Fruit fly (Drosophila melanogaster) whole organism, embryonic: ENCODE measurements around the gene Sytbeta.

Experiments used
- BEAF-32 ChIP-seq: fragments of 200-800 bp; sonication (Bioruptor generic); optimal IDR thresholded peaks from 3 replicates; lab custom pipeline; 2017; ENCODE audit warnings: missing biosample characterization, missing genetic modification characterization, mild to moderate bottlenecking, moderate library complexity, missing genetic modification reagents
- CG10431 ChIP-seq: fragments of 200-800 bp; sonication (Bioruptor generic); optimal IDR thresholded peaks from 3 replicates; lab custom pipeline; 2018; ENCODE audit warnings: missing biosample characterization, mild to moderate bottlenecking, missing genetic modification characterization
- CG10959 ChIP-seq: fragments of 200-800 bp; sonication (Bioruptor generic); IDR thresholded peaks from 2 replicates; pipeline ENCODE4 v1.3.6; 2022; ENCODE audit warnings: missing biosample characterization, missing genetic modification characterization
- CG11504 ChIP-seq: fragments of 200-800 bp; sonication (Bioruptor generic); optimal IDR thresholded peaks from 3 replicates; lab custom pipeline; 2019; ENCODE audit warnings: missing biosample characterization, mild to moderate bottlenecking, missing genetic modification characterization, moderate library complexity
- CG14710 ChIP-seq: fragments of 200-800 bp; sonication (Bioruptor generic); optimal IDR thresholded peaks from 3 replicates; lab custom pipeline; 2019; ENCODE audit warnings: missing biosample characterization, mild to moderate bottlenecking, missing genetic modification characterization, moderate library complexity
- CG16779 ChIP-seq: fragments of 200-800 bp; sonication (Bioruptor generic); IDR thresholded peaks from 2 replicates; pipeline ENCODE4 v1.3.6; 2022; ENCODE audit warnings: missing biosample characterization, missing genetic modification characterization
- CG16813 ChIP-seq: fragments of 200-800 bp; sonication (Bioruptor generic); IDR thresholded peaks from 3 replicates; pipeline ENCODE4 v1.3.6; 2022; ENCODE audit warnings: missing biosample characterization, missing genetic modification characterization; ENCODE audit not compliant: partially characterized antibody
- CG17361 ChIP-seq: fragments of 200-800 bp; sonication (Bioruptor generic); IDR thresholded peaks from 3 replicates; pipeline ENCODE4 v1.3.6; 2022; ENCODE audit warnings: missing biosample characterization, missing genetic modification characterization
- CG2712 ChIP-seq: fragments of 200-800 bp; optimal IDR thresholded peaks from 3 replicates; lab custom pipeline; 2019; ENCODE audit warnings: missing biosample characterization, mild to moderate bottlenecking, missing genetic modification characterization, moderate library complexity
- CG34224 ChIP-seq: fragments of 200-800 bp; sonication (Bioruptor generic); IDR thresholded peaks from 3 replicates; pipeline ENCODE4 v1.3.6; 2022; ENCODE audit warnings: missing biosample characterization, missing genetic modification characterization; ENCODE audit not compliant: partially characterized antibody
- CG4282 ChIP-seq: fragments of 200-800 bp; sonication (Bioruptor generic); optimal IDR thresholded peaks from 2 replicates; lab custom pipeline; 2016; ENCODE audit warnings: missing biosample characterization, missing genetic modification characterization
- CG4404 ChIP-seq: fragments of 200-800 bp; sonication (Bioruptor generic); IDR thresholded peaks from 2 replicates; pipeline ENCODE4 v1.3.6; 2022; ENCODE audit warnings: missing biosample characterization, missing genetic modification characterization
- CG6791 ChIP-seq: fragments of 200-800 bp; sonication (Bioruptor generic); IDR thresholded peaks from 3 replicates; pipeline ENCODE4 v1.3.6; 2022; ENCODE audit warnings: missing biosample characterization, missing genetic modification characterization; ENCODE audit not compliant: partially characterized antibody
- CG8359 ChIP-seq: fragments of 200-800 bp; sonication (Bioruptor generic); optimal IDR thresholded peaks from 2 replicates; lab custom pipeline; 2017; ENCODE audit warnings: missing biosample characterization, mild to moderate bottlenecking, missing genetic modification characterization, borderline replicate concordance
- CG8765 ChIP-seq: fragments of 200-800 bp; sonication (Bioruptor generic); IDR thresholded peaks from 2 replicates; pipeline ENCODE4 v1.3.6; 2022; ENCODE audit warnings: missing biosample characterization, missing genetic modification characterization
- CG8924 ChIP-seq: fragments of 200-800 bp; optimal IDR thresholded peaks from 3 replicates; lab custom pipeline; 2019; ENCODE audit warnings: missing biosample characterization, mild to moderate bottlenecking, missing genetic modification characterization, moderate library complexity
- CG9876 ChIP-seq: fragments of 200-800 bp; sonication (Bioruptor generic); optimal IDR thresholded peaks from 2 replicates; lab custom pipeline; 2016; ENCODE audit warnings: missing biosample characterization, missing genetic modification characterization
- Doc3 ChIP-seq: fragments of 200-800 bp; sonication (Bioruptor generic); IDR thresholded peaks from 3 replicates; pipeline ENCODE4 v1.3.6; 2022; ENCODE audit warnings: missing biosample characterization, missing genetic modification characterization; ENCODE audit not compliant: partially characterized antibody
- Mes4 ChIP-seq: fragments of 200-800 bp; sonication (Bioruptor generic); optimal IDR thresholded peaks from 2 replicates; lab custom pipeline; 2016; ENCODE audit warnings: missing biosample characterization, missing genetic modification characterization
- PHDP ChIP-seq: fragments of 200-800 bp; sonication (Bioruptor generic); optimal IDR thresholded peaks from 3 replicates; lab custom pipeline; 2018; ENCODE audit warnings: missing biosample characterization, mild to moderate bottlenecking, missing genetic modification characterization, moderate library complexity
- Pdp1 ChIP-seq, 2 experiments: fragments of 200-800 bp; sonication (Bioruptor generic); optimal IDR thresholded peaks; 3 replicates each; lab custom pipeline; 2016; ENCODE audit warnings: missing biosample characterization in 2 of 2, missing genetic modification characterization in 2 of 2, mild to moderate bottlenecking in 1 of 2, moderate library complexity in 1 of 2
- Scr ChIP-seq: fragments of 200-800 bp; sonication (Bioruptor generic); IDR thresholded peaks from 2 replicates; pipeline ENCODE4 v1.3.6; 2022; ENCODE audit warnings: missing biosample characterization, missing genetic modification characterization; ENCODE audit not compliant: partially characterized antibody
- Side ChIP-seq: fragments of 200-800 bp; sonication (Bioruptor generic); optimal IDR thresholded peaks from 2 replicates; lab custom pipeline; 2016; ENCODE audit warnings: missing biosample characterization, missing genetic modification characterization
- Spps ChIP-seq: fragments of 200-800 bp; sonication (Bioruptor generic); optimal IDR thresholded peaks from 2 replicates; lab custom pipeline; 2018; ENCODE audit warnings: missing biosample characterization, mild to moderate bottlenecking, missing genetic modification characterization
- Sry-δ ChIP-seq: fragments of 200-800 bp; sonication (Bioruptor generic); optimal IDR thresholded peaks from 2 replicates; lab custom pipeline; 2016; ENCODE audit warnings: missing biosample characterization, missing genetic modification characterization
- Ssrp ChIP-seq: fragments of 200-800 bp; sonication (Bioruptor generic); optimal IDR thresholded peaks from 2 replicates; lab custom pipeline; 2018; ENCODE audit warnings: missing biosample characterization, mild to moderate bottlenecking, missing genetic modification characterization, moderate library complexity
- Xbp1 ChIP-seq: fragments of 200-800 bp; sonication (Bioruptor generic); optimal IDR thresholded peaks from 3 replicates; lab custom pipeline; 2016; ENCODE audit warnings: missing biosample characterization, mild to moderate bottlenecking, missing genetic modification characterization
- Xrp1 ChIP-seq: fragments of 200-800 bp; sonication (Bioruptor generic); IDR thresholded peaks from 2 replicates; pipeline ENCODE4 v1.3.6; 2022; ENCODE audit warnings: missing biosample characterization, missing genetic modification characterization
- abd-A ChIP-seq: fragments of 200-800 bp; sonication (Bioruptor generic); optimal IDR thresholded peaks from 3 replicates; lab custom pipeline; 2019; ENCODE audit warnings: missing biosample characterization, mild to moderate bottlenecking, missing genetic modification characterization, moderate library complexity
- ac ChIP-seq: fragments of 200-800 bp; sonication (Bioruptor generic); optimal IDR thresholded peaks from 3 replicates; lab custom pipeline; 2017; ENCODE audit warnings: missing biosample characterization, mild to moderate bottlenecking, missing genetic modification characterization
- amos ChIP-seq: fragments of 200-800 bp; sonication (Bioruptor generic); IDR thresholded peaks from 2 replicates; pipeline ENCODE4 v1.3.6; 2022; ENCODE audit warnings: missing biosample characterization, missing genetic modification characterization; ENCODE audit not compliant: partially characterized antibody
- bbx ChIP-seq: fragments of 200-800 bp; sonication (Bioruptor generic); IDR thresholded peaks from 2 replicates; pipeline ENCODE4 v1.3.6; 2022; ENCODE audit warnings: missing biosample characterization, missing genetic modification characterization; ENCODE audit not compliant: partially characterized antibody
- chm ChIP-seq: fragments of 200-800 bp; sonication (Bioruptor generic); IDR thresholded peaks from 2 replicates; pipeline ENCODE4 v1.3.6; 2022; ENCODE audit warnings: missing biosample characterization, missing genetic modification characterization
- dmrt11E ChIP-seq: fragments of 200-800 bp; sonication (Bioruptor generic); optimal IDR thresholded peaks from 3 replicates; lab custom pipeline; 2018; ENCODE audit warnings: missing biosample characterization, mild to moderate bottlenecking, missing genetic modification characterization, moderate library complexity
- eve ChIP-seq, 2 experiments: fragments of >200 bp; optimal IDR thresholded peaks; 2 replicates each; lab custom pipeline; 2017; ENCODE audit warnings: missing biosample characterization in 2 of 2, missing genetic modification characterization in 2 of 2
- gcm ChIP-seq: fragments of 200-800 bp; sonication (Bioruptor generic); optimal IDR thresholded peaks from 2 replicates; lab custom pipeline; 2019; ENCODE audit warnings: missing biosample characterization, mild to moderate bottlenecking, missing genetic modification characterization, moderate library complexity
- grn ChIP-seq: fragments of 200-800 bp; sonication (Bioruptor generic); optimal IDR thresholded peaks from 3 replicates; lab custom pipeline; 2017; ENCODE audit warnings: missing biosample characterization, missing genetic modification characterization
- gsb-n ChIP-seq: fragments of 200-800 bp; sonication (Bioruptor generic); optimal IDR thresholded peaks from 3 replicates; lab custom pipeline; 2018; ENCODE audit warnings: missing biosample characterization, mild to moderate bottlenecking, missing genetic modification characterization
- ham ChIP-seq: fragments of 200-800 bp; sonication (Bioruptor generic); IDR thresholded peaks from 2 replicates; pipeline ENCODE4 v1.3.6; 2022; ENCODE audit warnings: missing biosample characterization, missing genetic modification characterization
- hbn ChIP-seq: fragments of 200-800 bp; sonication (Bioruptor generic); IDR thresholded peaks from 2 replicates; pipeline ENCODE4 v1.3.6; 2022; ENCODE audit warnings: missing biosample characterization, missing genetic modification characterization; ENCODE audit not compliant: partially characterized antibody
- kni ChIP-seq: fragments of 200-800 bp; sonication (Bioruptor generic); optimal IDR thresholded peaks from 3 replicates; lab custom pipeline; 2017; ENCODE audit warnings: mild to moderate bottlenecking, missing biosample characterization, missing genetic modification reagents, missing genetic modification characterization
- prd ChIP-seq, 3 experiments: fragments of >200 bp in 2 of 3; fragments of 200-800 bp in 1 of 3; sonication (Bioruptor generic) in 1 of 3; optimal IDR thresholded peaks in 2 of 3; IDR thresholded peaks in 1 of 3; 2 replicates in 2 of 3; 3 replicates in 1 of 3; pipeline versions ENCODE4 v1.3.6 to Lab custom; 2017 to 2022; ENCODE audit warnings: missing biosample characterization in 1 of 3, missing genetic modification characterization in 1 of 3
- psq ChIP-seq: fragments of 200-800 bp; sonication (Bioruptor generic); optimal IDR thresholded peaks from 2 replicates; lab custom pipeline; 2017; ENCODE audit warnings: missing biosample characterization, missing genetic modification characterization
- row ChIP-seq: fragments of 200-800 bp; sonication (Bioruptor generic); IDR thresholded peaks from 3 replicates; pipeline ENCODE4 v1.3.6; 2022; ENCODE audit warnings: missing biosample characterization, missing genetic modification characterization
- sens ChIP-seq: fragments of 200-800 bp; sonication (Bioruptor generic); peaks from one replicate; lab custom pipeline; 2016; ENCODE audit warnings: missing biosample characterization, missing genetic modification characterization
- sqz ChIP-seq: fragments of 200-800 bp; sonication (Bioruptor generic); optimal IDR thresholded peaks from 3 replicates; lab custom pipeline; 2018; ENCODE audit warnings: missing biosample characterization, mild to moderate bottlenecking, missing genetic modification characterization
- stwl ChIP-seq: fragments of 200-800 bp; sonication (Bioruptor generic); optimal IDR thresholded peaks from 3 replicates; lab custom pipeline; 2018; ENCODE audit warnings: missing biosample characterization, mild to moderate bottlenecking, missing genetic modification characterization, moderate library complexity
- zfh1 ChIP-seq: fragments of 200-800 bp; sonication (Bioruptor generic); IDR thresholded peaks from 3 replicates; pipeline ENCODE4 v1.3.6; 2022; ENCODE audit warnings: missing biosample characterization, missing genetic modification characterization

Gene Sytbeta

dm6 chr3L:14974513-14974912 is 90.3 kb downstream of the Sytbeta start, which contains the start of gene Ocho:
Gene Ocho (plus strand): TSS chr3L:14974848.
- TF ChIP-seq CG10431 (GFP tag; lab: Kevin White, UChicago) (no peak), psq (no peak), amos (GFP tag; lab: Robert Waterston, UW) (peak; percentile 40; the same call in 1 of the 2 replicates), CG4282 (GFP tag; lab: Kevin White, UChicago) (no peak), CG34224 (no peak), eve (GFP tag; optimal IDR thresholded peaks at IDR 0.05; lab: Kevin White, UChicago) (peak in 1 of 2 experiments; percentile 13), abd-A (tag; lab: Kevin White, UChicago) (no peak), PHDP (no peak), kni (GFP tag; lab: Kevin White, UChicago) (peak; percentile 17), CG16813 (GFP tag; lab: Robert Waterston, UW) (peak; percentile 76; the same call in 2 of the 3 replicates), dmrt11E (tag; lab: Kevin White, UChicago) (peak; percentile 59), CG17361 (no peak), Xrp1 (GFP tag; lab: Robert Waterston, UW) (peak; percentile 40; the same call in 1 of the 2 replicates), CG8924 (tag; lab: Kevin White, UChicago) (no peak), row (GFP tag; lab: Robert Waterston, UW) (peak; percentile 57), ac (GFP tag; lab: Kevin White, UChicago) (no peak), Sry-δ (peak; percentile 38), CG8359 (GFP tag; lab: Kevin White, UChicago) (no peak), BEAF-32 (GFP tag; lab: Kevin White, UChicago) (peak; percentile 67), CG8765 (GFP tag; lab: Robert Waterston, UW) (peak; percentile 27; the same call in 1 of the 2 replicates), prd (optimal IDR thresholded peaks at IDR 0.05; lab: Kevin White, UChicago) (no peak), prd (GFP tag; IDR thresholded peaks at IDR 0.05; lab: Robert Waterston, UW) (peak; percentile 35; the same call in 1 of the 3 replicates), CG9876 (GFP tag; lab: Kevin White, UChicago) (no peak), hbn (GFP tag; lab: Robert Waterston, UW) (peak; percentile 19; the same call in 1 of the 2 replicates), ham (GFP tag; lab: Robert Waterston, UW) (no peak), sqz (GFP tag; lab: Kevin White, UChicago) (peak; percentile 19), CG16779 (GFP tag; lab: Robert Waterston, UW) (no peak), CG14710 (tag; lab: Kevin White, UChicago) (no peak), CG4404 (GFP tag; lab: Robert Waterston, UW) (peak; percentile 45), Mes4 (no peak), chm (GFP tag; lab: Robert Waterston, UW) (0 out of 2 replicates have a peak, but pooled peaks have one; percentile 20), Ssrp (tag; lab: Kevin White, UChicago) (no peak), gsb-n (tag; lab: Kevin White, UChicago) (peak; percentile 0), grn (GFP tag; lab: Kevin White, UChicago) (no peak), Scr (peak; percentile 60), gcm (GFP tag; lab: Kevin White, UChicago) (peak; percentile 4), Xbp1 (GFP tag; lab: Kevin White, UChicago) (no peak), zfh1 (GFP tag; lab: Robert Waterston, UW) (peak; percentile 57; the same call in 2 of the 3 replicates), CG6791 (GFP tag; lab: Robert Waterston, UW) (peak; percentile 57; the same call in 2 of the 3 replicates), stwl (peak; percentile 3), CG11504 (tag; lab: Kevin White, UChicago) (no peak), Side (GFP tag; lab: Kevin White, UChicago) (no peak), sens (GFP tag; lab: Kevin White, UChicago) (peak; percentile 75), Pdp1 (GFP tag; optimal IDR thresholded peaks at IDR 0.05; lab: Kevin White, UChicago) (no peak), Doc3 (GFP tag; lab: Robert Waterston, UW) (peak; percentile 40; the same call in 1 of the 3 replicates), CG10959 (GFP tag; lab: Robert Waterston, UW) (peak; percentile 63), Spps (tag; lab: Kevin White, UChicago) (no peak), CG2712 (peak; percentile 6), bbx (GFP tag; lab: Robert Waterston, UW) (peak; percentile 51; the same call in 1 of the 2 replicates)
